Comparison of ENCODE assay signal across 5 fruit fly cellular contexts in genomic region chr3R:16432665-16433065, dm6.
TF ChIP-seq lines count a peak whose summit lies in the region.

Gene Fntb, plus strand, starts transcription at chr3R:16432998.

- no peak for TF ChIP-seq CTCF in whole organism, embryonic (GFP tag; optimal IDR thresholded peaks at IDR 0.05; lab: Kevin White, UChicago)

TF ChIP-seq in whole organism, adult, 20 proteins besides CTCF, POLR2A, EP300 and RAD21:
- peak; percentile 29 for TF ChIP-seq tj (GFP tag; optimal IDR thresholded peaks at IDR 0.05; lab: Kevin White, UChicago)
- peak; percentile 5 for TF ChIP-seq Crg-1 (GFP tag; optimal IDR thresholded peaks at IDR 0.05; lab: Kevin White, UChicago)
- peak; percentile 75 for TF ChIP-seq bab1 (GFP tag; optimal IDR thresholded peaks at IDR 0.05; lab: Kevin White, UChicago)
- TF ChIP-seq CG7045 (GFP tag; optimal IDR thresholded peaks at IDR 0.05; lab: Kevin White, UChicago): peak; percentile 45
- no peak for TF ChIP-seq Clk (GFP tag; optimal IDR thresholded peaks at IDR 0.05; lab: Kevin White, UChicago)
- peak; percentile 81 for TF ChIP-seq CG33017 (tag; optimal IDR thresholded peaks at IDR 0.05; lab: Kevin White, UChicago)
- peak; percentile 64 for TF ChIP-seq CG11617 (GFP tag; optimal IDR thresholded peaks at IDR 0.05; lab: Kevin White, UChicago)
- TF ChIP-seq CG12768 (GFP tag; optimal IDR thresholded peaks at IDR 0.05; lab: Kevin White, UChicago): peak; percentile 62
- peak; percentile 85 for TF ChIP-seq CG7101 (tag; optimal IDR thresholded peaks at IDR 0.05; lab: Kevin White, UChicago)
- TF ChIP-seq CG14711 (tag; optimal IDR thresholded peaks at IDR 0.05; lab: Kevin White, UChicago): peak; percentile 76
- peak; percentile 97 for TF ChIP-seq kay (GFP tag; lab: Kevin White, UChicago; ENCODE audit: borderline replicate concordance)
- TF ChIP-seq cic (GFP tag; optimal IDR thresholded peaks at IDR 0.05; lab: Kevin White, UChicago): no peak
- TF ChIP-seq Mnt (GFP tag; optimal IDR thresholded peaks at IDR 0.05; lab: Kevin White, UChicago): peak; percentile 56
- peak; percentile 55 for TF ChIP-seq toe (GFP tag; optimal IDR thresholded peaks at IDR 0.05; lab: Kevin White, UChicago)
- TF ChIP-seq pad (GFP tag; optimal IDR thresholded peaks at IDR 0.05; lab: Kevin White, UChicago): peak; percentile 56
- no peak for TF ChIP-seq CG5204 (GFP tag; optimal IDR thresholded peaks at IDR 0.05; lab: Kevin White, UChicago)
- peak; percentile 43 for TF ChIP-seq CG1620 (GFP tag; optimal IDR thresholded peaks at IDR 0.05; lab: Kevin White, UChicago)
- no peak for TF ChIP-seq ovo (GFP tag; optimal IDR thresholded peaks at IDR 0.05; lab: Kevin White, UChicago)

TF ChIP-seq in whole organism, embryonic, 481 proteins besides CTCF, POLR2A, EP300 and RAD21 (continues in another document):
- TF ChIP-seq CG10462 (GFP tag; optimal IDR thresholded peaks at IDR 0.05; lab: Kevin White, UChicago) (no peak), CG10366 (GFP tag; IDR thresholded peaks at IDR 0.05; lab: Robert Waterston, UW) (peak; percentile 53), abd-A (tag; optimal IDR thresholded peaks at IDR 0.05; lab: Kevin White, UChicago) (no peak), GATAe (GFP tag; conservative IDR thresholded peaks at IDR 0.05; lab: Robert Waterston, UW) (no peak), CG8924 (tag; optimal IDR thresholded peaks at IDR 0.05; lab: Kevin White, UChicago) (peak; percentile 79), Optix (GFP tag; IDR thresholded peaks at IDR 0.05; lab: Robert Waterston, UW) (no peak), CG9609 (GFP tag; optimal IDR thresholded peaks at IDR 0.05; lab: Kevin White, UChicago) (peak; percentile 5), Hsf (GFP tag; optimal IDR thresholded peaks at IDR 0.05; lab: Kevin White, UChicago) (peak; percentile 66), HLH4C (GFP tag; IDR thresholded peaks at IDR 0.05; lab: Robert Waterston, UW; ENCODE audit: partially characterized antibody) (no peak), CG17385 (GFP tag; optimal IDR thresholded peaks at IDR 0.05; lab: Kevin White, UChicago) (peak; percentile 71), Taf1 (GFP tag; IDR thresholded peaks at IDR 0.05; lab: Robert Waterston, UW) (no peak), CG7357 (GFP tag; IDR thresholded peaks at IDR 0.05; lab: Robert Waterston, UW) (0 out of 3 replicates have a peak, but pooled peaks have one; percentile 40), grn (GFP tag; optimal IDR thresholded peaks at IDR 0.05; lab: Kevin White, UChicago) (no peak), ewg (GFP tag; optimal IDR thresholded peaks at IDR 0.05; lab: Kevin White, UChicago) (peak; percentile 25), amos (GFP tag; IDR thresholded peaks at IDR 0.05; lab: Robert Waterston, UW; ENCODE audit: partially characterized antibody) (no peak), btn (GFP tag; optimal IDR thresholded peaks at IDR 0.05; lab: Kevin White, UChicago) (no peak), Sox100B (GFP tag; optimal IDR thresholded peaks at IDR 0.05; lab: Kevin White, UChicago) (no peak), CG5245 (GFP tag; optimal IDR thresholded peaks at IDR 0.05; lab: Kevin White, UChicago) (peak; percentile 5)

TF ChIP-seq in whole organism, prepupa, 60 proteins besides CTCF, POLR2A, EP300 and RAD21 (continues in another document):
- TF ChIP-seq esn (GFP tag; optimal IDR thresholded peaks at IDR 0.05; lab: Kevin White, UChicago) (peak; percentile 78), CG6808 (GFP tag; optimal IDR thresholded peaks at IDR 0.05; lab: Kevin White, UChicago) (no peak), vri (GFP tag; optimal IDR thresholded peaks at IDR 0.05; lab: Kevin White, UChicago) (peak; percentile 53), Hr39 (GFP tag; optimal IDR thresholded peaks at IDR 0.05; lab: Kevin White, UChicago) (peak; percentile 51), Ets21C (GFP tag; optimal IDR thresholded peaks at IDR 0.05; lab: Kevin White, UChicago) (no peak), CG31627 (GFP tag; optimal IDR thresholded peaks at IDR 0.05; lab: Kevin White, UChicago) (peak; percentile 46), Lpt (GFP tag; optimal IDR thresholded peaks at IDR 0.05; lab: Kevin White, UChicago) (peak; percentile 50), CG3919 (GFP tag; optimal IDR thresholded peaks at IDR 0.05; lab: Kevin White, UChicago) (no peak), dac (GFP tag; optimal IDR thresholded peaks at IDR 0.05; lab: Kevin White, UChicago) (no peak), net (GFP tag; optimal IDR thresholded peaks at IDR 0.05; lab: Kevin White, UChicago) (no peak), cyc (GFP tag; optimal IDR thresholded peaks at IDR 0.05; lab: Kevin White, UChicago) (peak; percentile 45), Gug (GFP tag; IDR thresholded peaks at IDR 0.05; lab: Robert Waterston, UW) (peak; percentile 58; the same call in 1 of the 2 replicates), CG34406 (GFP tag; optimal IDR thresholded peaks at IDR 0.05; lab: Kevin White, UChicago) (no peak), fd59A (GFP tag; optimal IDR thresholded peaks at IDR 0.05; lab: Kevin White, UChicago) (peak; percentile 7), spab (GFP tag; optimal IDR thresholded peaks at IDR 0.05; lab: Kevin White, UChicago) (no peak), CG1621 (tag; optimal IDR thresholded peaks at IDR 0.05; lab: Kevin White, UChicago) (no peak), topi (GFP tag; optimal IDR thresholded peaks at IDR 0.05; lab: Kevin White, UChicago) (peak; percentile 61), Sox15 (GFP tag; optimal IDR thresholded peaks at IDR 0.05; lab: Kevin White, UChicago) (peak; percentile 38), CG11762 (GFP tag; optimal IDR thresholded peaks at IDR 0.05; lab: Kevin White, UChicago; ENCODE audit: insufficient read depth) (peak; percentile 33), Eip75B (GFP tag; optimal IDR thresholded peaks at IDR 0.05; lab: Kevin White, UChicago) (no peak)

TF ChIP-seq in whole organism, pupa, 21 proteins besides CTCF, POLR2A, EP300 and RAD21:
- TF ChIP-seq Snoo (tag; optimal IDR thresholded peaks at IDR 0.05; lab: Kevin White, UChicago): peak; percentile 35
- no peak for TF ChIP-seq CG14655 (GFP tag; optimal IDR thresholded peaks at IDR 0.05; lab: Kevin White, UChicago)
- no peak for TF ChIP-seq D1 (tag; optimal IDR thresholded peaks at IDR 0.05; lab: Kevin White, UChicago)
- TF ChIP-seq Pif1A (GFP tag; optimal IDR thresholded peaks at IDR 0.05; lab: Kevin White, UChicago): no peak
- peak; percentile 56 for TF ChIP-seq CG32121 (GFP tag; IDR thresholded peaks at IDR 0.05; lab: Robert Waterston, UW)
- peak; percentile 40 for TF ChIP-seq CG34367 (tag; optimal IDR thresholded peaks at IDR 0.05; lab: Kevin White, UChicago)
- peak; percentile 62 for TF ChIP-seq CG17806 (tag; optimal IDR thresholded peaks at IDR 0.05; lab: Kevin White, UChicago)
- TF ChIP-seq EcR (GFP tag; optimal IDR thresholded peaks at IDR 0.05; lab: Kevin White, UChicago): no peak
- TF ChIP-seq rn (GFP tag; IDR thresholded peaks at IDR 0.05; lab: Robert Waterston, UW): no peak
- TF ChIP-seq CG9948 (tag; optimal IDR thresholded peaks at IDR 0.05; lab: Kevin White, UChicago): peak; percentile 57
- TF ChIP-seq Pif1B (GFP tag; optimal IDR thresholded peaks at IDR 0.05; lab: Kevin White, UChicago): no peak
- TF ChIP-seq CG8159 (tag; optimal IDR thresholded peaks at IDR 0.05; lab: Kevin White, UChicago): no peak
- no peak; the same call in 1 of the 2 replicates for TF ChIP-seq Ets98B (GFP tag; IDR thresholded peaks at IDR 0.05; lab: Robert Waterston, UW)
- TF ChIP-seq CG10348 (GFP tag; IDR thresholded peaks at IDR 0.05; lab: Robert Waterston, UW): no peak
- peak; percentile 37; the same call in 1 of the 2 replicates for TF ChIP-seq CG12605 (GFP tag; IDR thresholded peaks at IDR 0.05; lab: Robert Waterston, UW)
- TF ChIP-seq CG8301 (tag; optimal IDR thresholded peaks at IDR 0.05; lab: Kevin White, UChicago): peak; percentile 66
- peak; percentile 68 for TF ChIP-seq CG15710 (tag; optimal IDR thresholded peaks at IDR 0.05; lab: Kevin White, UChicago)
- TF ChIP-seq fd96Ca (GFP tag; IDR thresholded peaks at IDR 0.05; lab: Robert Waterston, UW): no peak
- no peak for TF ChIP-seq gl (tag; optimal IDR thresholded peaks at IDR 0.05; lab: Kevin White, UChicago)
- TF ChIP-seq CG13204 (GFP tag; optimal IDR thresholded peaks at IDR 0.05; lab: Kevin White, UChicago): no peak
- TF ChIP-seq CG4496 (GFP tag; IDR thresholded peaks at IDR 0.05; lab: Robert Waterston, UW): no peak

TF ChIP-seq in whole organism, wandering third instar larva, 38 proteins besides CTCF, POLR2A, EP300 and RAD21 (continues in another document):
- TF ChIP-seq Dfd (GFP tag; optimal IDR thresholded peaks at IDR 0.05; lab: Kevin White, UChicago) (no peak), ey (GFP tag; optimal IDR thresholded peaks at IDR 0.05; lab: Kevin White, UChicago) (peak; percentile 51), sv (GFP tag; optimal IDR thresholded peaks at IDR 0.05; lab: Kevin White, UChicago) (peak; percentile 15), psq (GFP tag; optimal IDR thresholded peaks at IDR 0.05; lab: Kevin White, UChicago) (peak; percentile 57), fru (GFP tag; optimal IDR thresholded peaks at IDR 0.05; lab: Kevin White, UChicago) (no peak), woc (GFP tag; optimal IDR thresholded peaks at IDR 0.05; lab: Kevin White, UChicago) (peak; percentile 48), h (GFP tag; optimal IDR thresholded peaks at IDR 0.05; lab: Kevin White, UChicago) (no peak), CG32264 (GFP tag; optimal IDR thresholded peaks at IDR 0.05; lab: Kevin White, UChicago) (no peak), sage (GFP tag; optimal IDR thresholded peaks at IDR 0.05; lab: Kevin White, UChicago) (no peak), Hr78 (GFP tag; optimal IDR thresholded peaks at IDR 0.05; lab: Kevin White, UChicago) (no peak), dsf (GFP tag; optimal IDR thresholded peaks at IDR 0.05; lab: Kevin White, UChicago; ENCODE audit: borderline replicate concordance) (no peak), foxo (GFP tag; optimal IDR thresholded peaks at IDR 0.05; lab: Kevin White, UChicago) (peak in 1 of 2 experiments; percentile 78), Dif (GFP tag; optimal IDR thresholded peaks at IDR 0.05; lab: Kevin White, UChicago; ENCODE audit: partially characterized antibody) (no peak), jim (GFP tag; optimal IDR thresholded peaks at IDR 0.05; lab: Kevin White, UChicago) (no peak), Hr83 (GFP tag; optimal IDR thresholded peaks at IDR 0.05; lab: Kevin White, UChicago; ENCODE audit: poor library complexity, severe bottlenecking) (no peak), usp (GFP tag; optimal IDR thresholded peaks at IDR 0.05; lab: Kevin White, UChicago) (no peak), Vsx2 (GFP tag; optimal IDR thresholded peaks at IDR 0.05; lab: Kevin White, UChicago; ENCODE audit: partially characterized antibody) (no peak), pan (optimal IDR thresholded peaks at IDR 0.05; lab: Kevin White, UChicago) (no peak), rgr (GFP tag; optimal IDR thresholded peaks at IDR 0.05; lab: Kevin White, UChicago) (peak; percentile 64), brk (GFP tag; optimal IDR thresholded peaks at IDR 0.05; lab: Kevin White, UChicago) (no peak), Hnf4 (GFP tag; optimal IDR thresholded peaks at IDR 0.05; lab: Kevin White, UChicago) (no peak), CG9705 (GFP tag; optimal IDR thresholded peaks at IDR 0.05; lab: Kevin White, UChicago) (peak; percentile 57), CrebA (GFP tag; optimal IDR thresholded peaks at IDR 0.05; lab: Kevin White, UChicago; ENCODE audit: borderline replicate concordance) (no peak), Sp1 (GFP tag; optimal IDR thresholded peaks at IDR 0.05; lab: Kevin White, UChicago) (peak; percentile 70)
